Worm (Caenorhabditis elegans) whole organism, midembryonic: ENCODE results near the gene W09C2.9.

ENCODE experiments used
- T22C8.4 ChIP-seq: fragments of 200-800 bp; sonication (Bioruptor generic); IDR thresholded peaks from 2 replicates; pipeline ENCODE4 v1.3.6; 2022; ENCODE audit warnings: missing genetic modification characterization, missing compliant biosample characterization
- cog-1 ChIP-seq: sonication (generic microtip); optimal IDR thresholded peaks from 2 replicates; lab custom pipeline; 2016; ENCODE audit warnings: missing genetic modification characterization, missing compliant biosample characterization
- flt-1 ChIP-seq: fragments of 200-800 bp; sonication (Bioruptor generic); IDR thresholded peaks from 2 replicates; pipeline ENCODE4 v1.3.6; 2022; ENCODE audit warnings: missing genetic modification characterization, missing compliant biosample characterization
- klf-2 ChIP-seq: fragments of 200-800 bp; sonication (Bioruptor generic); conservative IDR thresholded peaks from 2 replicates; pipeline ENCODE4 v1.3.6; 2022; ENCODE audit warnings: missing genetic modification reagents, missing genetic modification characterization, missing compliant biosample characterization
- med-1 ChIP-seq: sonication (generic microtip); optimal IDR thresholded peaks from 2 replicates; lab custom pipeline; 2017; ENCODE audit warnings: missing genetic modification characterization, mild to moderate bottlenecking, missing compliant biosample characterization, antibody characterized with exemption, missing genetic modification reagents; ENCODE audit not compliant: insufficient read depth
- ref-1 ChIP-seq: fragments of 200-800 bp; sonication (Bioruptor generic); conservative IDR thresholded peaks from 2 replicates; pipeline ENCODE4 v1.3.6; 2022; ENCODE audit warnings: missing genetic modification reagents, missing genetic modification characterization, missing compliant biosample characterization
- tab-1 ChIP-seq: fragments of 200-800 bp; sonication (Bioruptor generic); IDR thresholded peaks from 2 replicates; pipeline ENCODE4 v1.3.6; 2022; ENCODE audit warnings: missing genetic modification characterization, missing compliant biosample characterization
- ztf-23 ChIP-seq: fragments of 200-800 bp; sonication (Bioruptor generic); IDR thresholded peaks from 2 replicates; pipeline ENCODE4 v1.3.6; 2022; ENCODE audit warnings: missing genetic modification reagents, missing genetic modification characterization, missing compliant biosample characterization
- ztf-29 ChIP-seq: fragments of 200-800 bp; sonication (Bioruptor generic); IDR thresholded peaks from 2 replicates; pipeline ENCODE4 v1.3.6; 2022; ENCODE audit warnings: missing genetic modification reagents, missing genetic modification characterization, missing compliant biosample characterization

W09C2.9 gene

ce11 chrIV:9623269-9623668, at the start of gene W09C2.9:
TSS of gene W09C2.9 (minus strand) at chrIV:9623369.
- TF ChIP-seq klf-2, result no peak
- TF ChIP-seq ztf-29 (GFP tag; lab: Robert Waterston, UW), result no peak
- TF ChIP-seq flt-1 (GFP tag; lab: Robert Waterston, UW), result no peak
- no peak for TF ChIP-seq med-1
- TF ChIP-seq ztf-23 (GFP tag; lab: Robert Waterston, UW), result no peak
- no peak for TF ChIP-seq tab-1 (GFP tag; lab: Robert Waterston, UW)
- TF ChIP-seq T22C8.4 (GFP tag; lab: Robert Waterston, UW), result no peak
- no peak for TF ChIP-seq cog-1 (tag; lab: Kevin White, UChicago)
- no peak for TF ChIP-seq ref-1 (GFP tag; lab: Robert Waterston, UW)

- TF ChIP-seq ztf-29 (GFP tag; lab: Robert Waterston, UW), result no peak
- TF ChIP-seq klf-2, result no peak
- no peak for TF ChIP-seq cog-1 (tag; lab: Kevin White, UChicago)
- no peak for TF ChIP-seq tab-1 (GFP tag; lab: Robert Waterston, UW)
- TF ChIP-seq ref-1 (GFP tag; lab: Robert Waterston, UW), result no peak
- no peak for TF ChIP-seq ztf-23 (GFP tag; lab: Robert Waterston, UW)
- no peak for TF ChIP-seq T22C8.4 (GFP tag; lab: Robert Waterston, UW)
- no peak for TF ChIP-seq flt-1 (GFP tag; lab: Robert Waterston, UW)
- no peak for TF ChIP-seq med-1
Observed at ce11 chrIV:9672434-9672833, 49.3 kb upstream of the W09C2.9 start.

- TF ChIP-seq klf-2, result no peak
- TF ChIP-seq ztf-29 (GFP tag; lab: Robert Waterston, UW), result no peak
- TF ChIP-seq T22C8.4 (GFP tag; lab: Robert Waterston, UW), result no peak
- no peak for TF ChIP-seq cog-1 (tag; lab: Kevin White, UChicago)
- no peak for TF ChIP-seq flt-1 (GFP tag; lab: Robert Waterston, UW)
- no peak for TF ChIP-seq tab-1 (GFP tag; lab: Robert Waterston, UW)
- TF ChIP-seq ref-1 (GFP tag; lab: Robert Waterston, UW), result no peak
- no peak for TF ChIP-seq ztf-23 (GFP tag; lab: Robert Waterston, UW)
- TF ChIP-seq med-1, result no peak
Observed at ce11 chrIV:9671001-9671652, 48.0 kb upstream of the W09C2.9 start.

- no peak for TF ChIP-seq ztf-23 (GFP tag; lab: Robert Waterston, UW)
- no peak for TF ChIP-seq T22C8.4 (GFP tag; lab: Robert Waterston, UW)
- TF ChIP-seq ztf-29 (GFP tag; lab: Robert Waterston, UW), result no peak
- no peak for TF ChIP-seq klf-2
- TF ChIP-seq tab-1 (GFP tag; lab: Robert Waterston, UW), result no peak
- no peak for TF ChIP-seq flt-1 (GFP tag; lab: Robert Waterston, UW)
- TF ChIP-seq med-1, result no peak
- TF ChIP-seq cog-1 (tag; lab: Kevin White, UChicago), result no peak
- TF ChIP-seq ref-1 (GFP tag; lab: Robert Waterston, UW), result no peak
Observed at ce11 chrIV:9669969-9670368, 46.8 kb upstream of the W09C2.9 start.

- TF ChIP-seq ztf-29 (GFP tag; lab: Robert Waterston, UW) (no peak), ztf-23 (GFP tag; lab: Robert Waterston, UW) (no peak), cog-1 (tag; lab: Kevin White, UChicago) (no peak), T22C8.4 (GFP tag; lab: Robert Waterston, UW) (no peak), flt-1 (GFP tag; lab: Robert Waterston, UW) (no peak), klf-2 (no peak), med-1 (no peak), tab-1 (GFP tag; lab: Robert Waterston, UW) (no peak), ref-1 (GFP tag; lab: Robert Waterston, UW) (no peak)
Observed at ce11 chrIV:9668103-9668672, 45.0 kb upstream of the W09C2.9 start.

- TF ChIP-seq flt-1 (GFP tag; lab: Robert Waterston, UW), result no peak
- no peak for TF ChIP-seq ztf-29 (GFP tag; lab: Robert Waterston, UW)
- no peak for TF ChIP-seq tab-1 (GFP tag; lab: Robert Waterston, UW)
- TF ChIP-seq ref-1 (GFP tag; lab: Robert Waterston, UW), result no peak
- TF ChIP-seq klf-2, result no peak
- no peak for TF ChIP-seq T22C8.4 (GFP tag; lab: Robert Waterston, UW)
- peak; percentile 17 for TF ChIP-seq cog-1 (tag; lab: Kevin White, UChicago)
Observed at ce11 chrIV:9667084-9667483, 43.9 kb upstream of the W09C2.9 start.

- no peak for TF ChIP-seq tab-1 (GFP tag; lab: Robert Waterston, UW)
- no peak for TF ChIP-seq cog-1 (tag; lab: Kevin White, UChicago)
- TF ChIP-seq klf-2, result no peak
- TF ChIP-seq ref-1 (GFP tag; lab: Robert Waterston, UW), result no peak
- TF ChIP-seq ztf-29 (GFP tag; lab: Robert Waterston, UW), result no peak
- no peak for TF ChIP-seq med-1
- TF ChIP-seq ztf-23 (GFP tag; lab: Robert Waterston, UW), result no peak
- TF ChIP-seq T22C8.4 (GFP tag; lab: Robert Waterston, UW), result no peak
- no peak for TF ChIP-seq flt-1 (GFP tag; lab: Robert Waterston, UW)
Observed at ce11 chrIV:9659999-9660398, 36.8 kb upstream of the W09C2.9 start.

- TF ChIP-seq tab-1 (GFP tag; lab: Robert Waterston, UW) (no peak), T22C8.4 (GFP tag; lab: Robert Waterston, UW) (no peak), flt-1 (GFP tag; lab: Robert Waterston, UW) (no peak), med-1 (no peak), ref-1 (GFP tag; lab: Robert Waterston, UW) (no peak)
Observed at ce11 chrIV:9657753-9658152, 34.6 kb upstream of the W09C2.9 start, which contains the start of gene acc-1. TSS of gene acc-1 (plus strand) at chrIV:9658053.

- no peak for TF ChIP-seq ref-1 (GFP tag; lab: Robert Waterston, UW)
- TF ChIP-seq cog-1 (tag; lab: Kevin White, UChicago), result no peak
- TF ChIP-seq ztf-29 (GFP tag; lab: Robert Waterston, UW), result no peak
- TF ChIP-seq ztf-23 (GFP tag; lab: Robert Waterston, UW), result no peak
- no peak for TF ChIP-seq T22C8.4 (GFP tag; lab: Robert Waterston, UW)
- no peak for TF ChIP-seq tab-1 (GFP tag; lab: Robert Waterston, UW)
- no peak for TF ChIP-seq flt-1 (GFP tag; lab: Robert Waterston, UW)
- TF ChIP-seq klf-2, result no peak
- no peak for TF ChIP-seq med-1
Observed at ce11 chrIV:9655556-9655955, 32.4 kb upstream of the W09C2.9 start.
